Worm (Caenorhabditis elegans): Measurements from ENCODE around the gene W10G11.1.

Gene W10G11.1

ce11 chrII:3560592-3560991, at the start of gene W10G11.1:
Gene W10G11.1, minus strand, starts transcription at chrII:3560692.
- no peak for TF ChIP-seq unc-62 (GFP tag; optimal IDR thresholded peaks at IDR 0.05)

DNA sequence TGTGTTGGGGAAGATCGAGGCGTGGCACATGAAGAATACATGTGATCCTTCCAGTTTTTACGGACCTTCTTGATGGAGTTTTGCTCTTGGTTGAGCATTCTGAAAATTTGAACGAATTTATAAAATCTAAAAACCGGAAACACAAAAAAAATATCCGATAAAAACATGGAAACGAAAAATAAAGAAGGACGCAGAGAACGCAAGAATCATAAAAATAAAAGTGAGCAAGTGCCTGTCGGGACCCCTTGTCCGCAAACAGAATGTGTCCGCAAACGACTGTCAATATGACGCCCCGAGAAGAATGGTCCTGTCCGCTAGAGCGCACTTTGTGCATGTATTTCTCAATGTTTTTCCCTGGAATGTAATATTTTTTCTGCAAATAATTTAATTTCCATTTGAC, 49.3 kb upstream of the W10G11.1 start, which contains the start of gene Y49F6A.5:
Y49F6A.5 (minus strand) TSS at position 101 of the 400 bp plus-strand sequence.
- TF ChIP-seq unc-62 (GFP tag; optimal IDR thresholded peaks at IDR 0.05), result no peak

DNA sequence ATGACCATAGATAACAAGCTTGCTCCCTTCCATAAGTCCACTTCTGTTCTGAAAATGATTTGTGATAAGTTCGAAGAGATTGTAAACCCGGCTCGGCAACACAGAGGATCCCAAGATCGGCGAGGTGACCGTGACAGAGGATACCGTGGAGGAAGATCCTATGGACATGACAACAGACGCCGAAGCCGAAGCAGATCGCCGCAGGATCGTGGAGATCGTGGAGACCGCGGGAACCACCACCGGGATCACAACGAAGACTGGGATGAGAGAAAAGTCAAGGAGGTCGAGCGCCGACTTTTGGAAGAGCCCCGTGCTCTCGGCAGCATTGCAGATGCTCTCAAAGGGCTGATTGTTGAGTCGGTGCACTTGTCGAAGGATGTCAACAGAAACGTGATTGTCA, 44.1 kb upstream of the W10G11.1 start:
- no peak for TF ChIP-seq unc-62 (GFP tag; optimal IDR thresholded peaks at IDR 0.05)

DNA sequence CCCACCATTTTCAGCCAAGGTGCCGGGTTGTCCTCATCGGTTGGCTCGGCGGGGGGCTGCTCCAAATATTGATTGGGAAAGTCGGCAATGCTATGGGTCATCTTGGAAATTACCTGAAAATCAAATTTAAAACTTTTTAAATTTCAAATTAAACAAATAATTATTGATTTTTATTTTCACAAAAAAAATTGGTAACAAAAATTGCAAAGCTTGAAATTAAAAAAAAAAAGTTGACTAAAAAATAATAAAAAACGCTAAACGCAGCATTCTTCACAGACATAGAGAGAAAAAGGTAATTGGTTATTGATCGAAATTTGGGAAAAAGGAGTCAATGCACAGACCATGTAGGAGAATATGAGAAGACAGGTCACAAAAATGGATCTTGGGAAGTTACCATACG, 38.2 kb upstream of the W10G11.1 start, which contains the start of gene Y49F6A.11:
Y49F6A.11 (minus strand) TSS at position 101 of the 400 bp plus-strand sequence.
- no peak for TF ChIP-seq unc-62 (GFP tag; optimal IDR thresholded peaks at IDR 0.05)

ce11 chrII:3595339-3595738, 34.8 kb upstream of the W10G11.1 start, which contains the start of gene Y49F6A.12:
Gene Y49F6A.12, plus strand, starts transcription at chrII:3595639.
- TF ChIP-seq unc-62 (GFP tag; optimal IDR thresholded peaks at IDR 0.05), result no peak

DNA sequence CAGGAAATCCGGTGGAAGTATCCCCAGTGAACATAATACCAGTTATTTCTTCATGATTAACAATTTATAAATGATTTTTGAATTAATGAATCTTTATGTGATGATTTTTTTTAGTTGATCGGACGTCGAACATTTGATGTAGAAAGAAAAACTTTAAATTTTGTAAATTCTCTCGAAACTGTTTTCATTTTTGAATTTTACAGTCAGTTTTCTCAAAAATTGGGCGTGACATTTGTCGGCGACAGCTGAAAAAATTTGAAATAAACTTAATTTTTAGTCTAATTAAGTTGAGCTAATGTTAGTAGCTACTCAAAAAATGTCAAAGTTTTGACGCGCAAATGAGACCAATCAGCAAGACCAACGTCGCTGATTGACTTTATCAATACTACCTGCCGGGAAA, 22.9 kb upstream of the W10G11.1 start, which contains the start of gene srh-60:
srh-60 (plus strand) TSS at position 301 of the 400 bp plus-strand sequence.
- TF ChIP-seq unc-62 (GFP tag; optimal IDR thresholded peaks at IDR 0.05), result no peak

- no peak for TF ChIP-seq unc-62 (GFP tag; optimal IDR thresholded peaks at IDR 0.05)
Measured at ce11 chrII:3581752-3582151, 21.3 kb upstream of the W10G11.1 start, which contains the start of gene srh-59. Gene srh-59, plus strand, starts transcription at chrII:3582052.

DNA sequence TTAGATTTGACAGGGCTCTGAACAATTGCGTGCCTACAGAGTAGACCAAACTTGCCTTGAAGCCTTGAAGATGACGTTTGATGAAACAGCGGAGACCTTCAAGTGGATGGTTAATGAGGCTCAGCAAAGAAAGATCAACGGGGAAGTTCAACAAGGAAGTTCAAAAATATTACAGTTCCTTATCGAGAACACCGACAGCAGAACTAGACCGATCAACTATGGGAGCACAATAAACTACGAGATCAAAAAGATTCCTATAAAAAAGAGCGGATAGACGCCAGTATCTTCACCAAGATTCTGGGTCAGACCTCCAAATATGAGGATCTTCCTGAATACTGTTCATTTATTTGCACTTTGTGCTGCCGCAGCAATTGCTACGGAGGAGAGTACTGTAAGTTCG, 19.3 kb upstream of the W10G11.1 start, which contains the start of gene clec-134:
clec-134 (plus strand) TSS at position 301 of the 400 bp plus-strand sequence.
- TF ChIP-seq unc-62 (GFP tag; optimal IDR thresholded peaks at IDR 0.05), result no peak

DNA sequence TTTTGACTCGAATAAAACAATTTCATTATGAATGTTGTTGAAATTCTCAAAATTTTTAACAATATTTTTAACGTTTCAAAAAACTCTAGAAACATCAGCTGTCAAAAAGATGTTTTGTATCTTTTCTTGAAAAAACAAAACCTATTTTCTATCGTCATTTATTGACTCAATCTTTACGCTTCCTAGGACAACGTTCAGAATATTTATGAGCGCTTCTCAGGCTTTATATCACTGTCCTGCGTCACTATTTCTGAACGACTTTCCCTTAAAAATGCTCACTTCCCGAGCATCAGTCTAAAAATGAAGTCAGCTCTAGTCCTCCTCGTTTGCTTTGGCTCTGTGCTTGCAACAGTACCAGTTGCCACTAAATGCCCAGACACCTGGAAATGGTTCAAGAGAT, 17.6 kb upstream of the W10G11.1 start, which contains the start of gene clec-133:
clec-133 (plus strand) TSS at position 301 of the 400 bp plus-strand sequence.
- no peak for TF ChIP-seq unc-62 (GFP tag; optimal IDR thresholded peaks at IDR 0.05)

ce11 chrII:3576742-3577141, 16.2 kb upstream of the W10G11.1 start, which contains the start of gene clec-132:
Gene clec-132, plus strand, starts transcription at chrII:3577042.
- no peak for TF ChIP-seq unc-62 (GFP tag; optimal IDR thresholded peaks at IDR 0.05)

DNA sequence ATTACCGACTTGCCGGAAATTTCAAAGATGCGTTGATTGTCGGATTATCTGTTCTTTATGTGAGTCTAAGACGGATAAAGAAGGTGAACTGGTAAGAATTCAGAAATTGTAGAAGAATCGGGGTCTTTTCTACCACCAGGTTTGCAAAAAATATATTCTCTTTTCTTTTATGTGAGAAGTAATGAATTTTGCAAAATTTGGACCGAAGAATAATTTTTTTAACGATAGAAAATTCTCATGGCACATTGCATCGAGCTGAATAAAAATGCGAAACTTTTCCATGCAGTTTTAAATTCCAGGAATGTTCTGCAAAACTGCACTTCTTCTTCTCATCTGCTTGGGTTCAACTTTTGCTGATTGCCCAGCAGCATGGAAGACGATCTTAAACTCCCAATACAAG, 12.8 kb upstream of the W10G11.1 start, which contains the start of gene clec-130:
clec-130 (plus strand) TSS at position 301 of the 400 bp plus-strand sequence.
- no peak for TF ChIP-seq unc-62 (GFP tag; optimal IDR thresholded peaks at IDR 0.05)

DNA sequence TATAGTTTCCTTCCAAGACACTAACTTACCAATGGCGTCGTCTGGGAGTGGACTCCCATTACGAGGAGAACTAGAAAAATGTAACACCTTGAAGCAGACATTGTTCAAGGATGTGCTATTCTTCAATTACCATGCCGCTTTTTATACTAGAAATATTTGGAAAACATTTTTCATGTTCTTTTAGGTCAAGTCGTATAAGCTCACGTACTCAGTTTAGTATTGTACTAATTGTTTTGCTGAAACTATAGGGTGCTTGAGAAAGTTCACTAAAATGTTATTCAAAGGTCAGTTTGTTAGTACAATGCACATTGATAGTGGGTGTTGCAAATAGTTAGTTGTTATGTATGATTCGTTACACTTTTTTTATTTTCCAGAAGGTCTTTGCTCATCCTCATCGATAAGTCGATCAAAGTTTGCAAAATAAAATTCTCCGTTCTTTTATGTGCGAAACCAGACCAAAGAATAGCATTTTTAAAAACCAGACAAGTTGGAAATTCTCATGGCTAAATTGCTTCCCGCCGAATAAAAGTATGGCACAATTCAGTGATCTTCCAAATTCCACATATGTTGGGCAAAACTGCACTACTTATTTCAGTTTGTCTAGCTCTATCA, 10.5 kb upstream of the W10G11.1 start, which contains the start of the genes clec-128 and clec-129:
clec-128 (minus strand) TSS at position 101 of the 612 bp plus-strand sequence.
clec-129 (plus strand) TSS at position 562 of the 612 bp plus-strand sequence.
- no peak for TF ChIP-seq unc-62 (GFP tag; optimal IDR thresholded peaks at IDR 0.05)

DNA sequence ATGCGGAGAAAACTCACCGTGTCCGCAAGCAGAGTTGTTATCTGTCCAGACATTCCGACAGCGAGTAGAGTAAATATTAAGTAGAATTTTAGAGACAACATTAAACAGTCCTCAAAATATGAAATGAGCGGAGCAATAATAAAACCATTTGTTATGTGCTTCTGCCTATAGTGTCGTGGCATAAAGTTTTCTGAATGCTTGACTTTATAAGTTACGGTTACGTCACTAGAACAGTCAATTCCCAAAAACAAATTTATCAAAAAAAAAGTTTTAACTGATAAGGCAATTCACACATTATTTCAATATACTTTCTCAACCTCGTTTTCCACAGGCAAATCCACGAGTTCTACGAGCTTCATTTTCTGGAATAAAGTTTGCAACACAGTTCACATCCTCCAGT, 8.6 kb upstream of the W10G11.1 start, which contains the start of gene clec-127:
clec-127 (minus strand) TSS at position 101 of the 400 bp plus-strand sequence.
- no peak for TF ChIP-seq unc-62 (GFP tag; optimal IDR thresholded peaks at IDR 0.05)

ce11 chrII:3567066-3567465, 6.6 kb upstream of the W10G11.1 start:
- no peak for TF ChIP-seq unc-62 (GFP tag; optimal IDR thresholded peaks at IDR 0.05)

- no peak for TF ChIP-seq unc-62 (GFP tag; optimal IDR thresholded peaks at IDR 0.05)
Measured at ce11 chrII:3562419-3562818, 1.9 kb upstream of the W10G11.1 start, which contains the start of gene W10G11.3. Gene W10G11.3, minus strand, starts transcription at chrII:3562519.

DNA sequence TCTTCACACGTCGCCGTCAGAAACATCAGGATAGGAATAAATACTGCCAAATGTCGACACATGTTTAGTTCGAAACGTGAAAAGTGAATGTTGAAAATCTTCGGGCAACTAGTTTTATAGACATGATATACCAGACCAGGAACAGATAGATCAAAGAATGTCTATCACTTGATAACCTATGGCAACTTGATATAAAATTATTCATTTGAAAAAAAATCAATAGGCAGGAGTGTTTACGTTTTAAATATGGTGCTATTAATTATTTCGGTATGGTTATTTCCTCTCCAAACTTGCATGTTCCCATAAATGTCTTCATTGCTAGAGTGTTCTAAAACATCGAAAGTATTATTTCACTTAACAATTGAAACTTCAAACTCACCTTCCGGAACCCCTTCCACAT, 1.1 kb upstream of the W10G11.1 start, which contains the start of gene W10G11.2:
W10G11.2 (minus strand) TSS at position 101 of the 400 bp plus-strand sequence.
- no peak for TF ChIP-seq unc-62 (GFP tag; optimal IDR thresholded peaks at IDR 0.05)

- no peak for TF ChIP-seq unc-62 (GFP tag; optimal IDR thresholded peaks at IDR 0.05)
Measured at ce11 chrII:3557417-3557816, 3.1 kb downstream of the W10G11.1 start, which contains the start of gene lgc-45. Gene lgc-45, plus strand, starts transcription at chrII:3557472.
